Fruit fly (Drosophila melanogaster) whole organism, wandering third instar larva: ENCODE data around the gene Ilp3.

Experiments
- GATAd ChIP-seq: sonication (Bioruptor generic); optimal IDR thresholded peaks from 2 replicates; lab custom pipeline; 2016; ENCODE audit warnings: missing biosample characterization, missing genetic modification characterization
- Rel ChIP-seq, 2 experiments: fragments of 200-800 bp; sonication (Bioruptor generic) in 1 of 2; optimal IDR thresholded peaks; 2 replicates in 1 of 2; 3 replicates in 1 of 2; lab custom pipeline; 2016 to 2019; ENCODE audit warnings: mild to moderate bottlenecking in 2 of 2, missing biosample characterization in 2 of 2, missing genetic modification characterization in 2 of 2, moderate library complexity in 1 of 2
- Vsx2 ChIP-seq: fragments of 200-300, 225-300 bp; sonication (Bioruptor generic); optimal IDR thresholded peaks from 2 replicates; lab custom pipeline; 2018; ENCODE audit warnings: missing biosample characterization, missing genetic modification characterization; ENCODE audit not compliant: partially characterized antibody
- fru ChIP-seq: fragments of 200-800 bp; sonication (Bioruptor generic); optimal IDR thresholded peaks from 3 replicates; lab custom pipeline; 2016; ENCODE audit warnings: missing biosample characterization, mild to moderate bottlenecking, missing genetic modification characterization

DNA sequence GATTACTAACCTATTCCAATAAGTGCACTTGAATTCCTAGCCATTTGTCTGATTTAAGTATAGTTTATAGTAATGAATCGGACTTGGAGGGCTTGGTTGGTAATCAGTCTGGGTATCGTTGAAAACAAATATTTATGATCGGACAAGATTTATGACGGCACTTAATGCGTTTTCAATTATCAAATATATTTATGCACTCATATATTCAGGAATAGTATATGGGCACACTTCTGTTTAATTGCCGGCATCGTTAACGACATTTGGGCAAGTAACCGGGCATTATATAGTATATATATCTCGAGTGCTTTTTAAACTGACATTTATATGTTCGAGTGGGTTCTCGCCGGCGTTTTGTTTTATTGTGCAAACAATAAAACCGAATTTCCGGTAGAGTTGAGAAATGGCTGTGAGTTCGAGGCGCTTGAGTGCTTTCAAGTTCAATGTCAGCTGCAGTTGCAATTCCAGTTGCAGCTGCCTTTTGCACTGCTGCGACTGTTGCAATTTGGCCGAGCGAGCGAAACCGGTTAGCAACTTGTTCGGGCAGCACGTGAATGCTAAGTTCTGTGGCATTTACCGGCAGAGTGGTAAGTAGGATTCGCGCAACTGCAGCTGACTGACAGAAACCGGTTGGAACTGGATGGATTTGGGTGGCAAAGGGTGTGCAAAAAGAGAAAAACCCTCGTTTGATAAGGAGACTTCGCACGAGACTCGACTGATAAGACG is 34.1 kb downstream of the Ilp3 start:
- TF ChIP-seq fru (GFP tag; lab: Kevin White, UChicago) = no peak
- no peak for TF ChIP-seq Rel (GFP tag; optimal IDR thresholded peaks at IDR 0.05; lab: Kevin White, UChicago)
- TF ChIP-seq Rel (tag; optimal IDR thresholded peaks at IDR 0.05; lab: Kevin White, UChicago) = no peak
- TF ChIP-seq Vsx2 = no peak
- TF ChIP-seq GATAd = no peak
